Fruit fly (Drosophila melanogaster) whole organism, wandering third instar larva: ENCODE data around the gene CG15544.

Experiments
- Abd-B ChIP-seq: fragments of >200 bp; optimal IDR thresholded peaks from 2 replicates; lab custom pipeline; 2017; ENCODE audit warnings: missing biosample characterization, missing genetic modification characterization
- CG32264 ChIP-seq: fragments of 200-800 bp; sonication (Bioruptor generic); optimal IDR thresholded peaks from 2 replicates; lab custom pipeline; 2016; ENCODE audit warnings: missing biosample characterization, missing genetic modification characterization
- CG9705 ChIP-seq: fragments of 200-800 bp; sonication (Bioruptor generic); optimal IDR thresholded peaks from 2 replicates; lab custom pipeline; 2018; ENCODE audit warnings: missing biosample characterization, mild to moderate bottlenecking, missing genetic modification characterization
- CrebA ChIP-seq: fragments of 200-800 bp; sonication (Bioruptor generic); optimal IDR thresholded peaks from 2 replicates; lab custom pipeline; 2016; ENCODE audit warnings: missing biosample characterization, mild to moderate bottlenecking, missing genetic modification characterization, borderline replicate concordance
- Dfd ChIP-seq: fragments of >200 bp; optimal IDR thresholded peaks from 2 replicates; lab custom pipeline; 2017; ENCODE audit warnings: missing biosample characterization, missing genetic modification characterization
- Dif ChIP-seq: fragments of 200-275, 200-300 bp; sonication (Bioruptor generic); optimal IDR thresholded peaks from 2 replicates; lab custom pipeline; 2018; ENCODE audit warnings: missing biosample characterization, missing genetic modification characterization; ENCODE audit not compliant: partially characterized antibody
- GATAd ChIP-seq: sonication (Bioruptor generic); optimal IDR thresholded peaks from 2 replicates; lab custom pipeline; 2016; ENCODE audit warnings: missing biosample characterization, missing genetic modification characterization
- HLH106 ChIP-seq: fragments of 200-800 bp; optimal IDR thresholded peaks from 3 replicates; lab custom pipeline; 2019; ENCODE audit warnings: missing biosample characterization, mild to moderate bottlenecking, missing genetic modification characterization, moderate library complexity
- Hnf4 ChIP-seq: fragments of 200-800 bp; sonication (Bioruptor generic); optimal IDR thresholded peaks from 2 replicates; lab custom pipeline; 2016; ENCODE audit warnings: missing biosample characterization, mild to moderate bottlenecking, missing genetic modification characterization
- Hr78 ChIP-seq: fragments of >200 bp; optimal IDR thresholded peaks from 2 replicates; lab custom pipeline; 2017; ENCODE audit warnings: missing biosample characterization, missing genetic modification characterization
- Hr83 ChIP-seq: fragments of 200-300 bp; sonication (Bioruptor generic); optimal IDR thresholded peaks from 2 replicates; lab custom pipeline; 2016; ENCODE audit warnings: missing biosample characterization, mild to moderate bottlenecking, missing genetic modification characterization, moderate library complexity; ENCODE audit not compliant: poor library complexity, severe bottlenecking
- Jra ChIP-seq: sonication (Bioruptor generic); optimal IDR thresholded peaks from 2 replicates; lab custom pipeline; 2016; ENCODE audit warnings: missing biosample characterization, missing genetic modification characterization
- Mio ChIP-seq: sonication (Bioruptor generic); optimal IDR thresholded peaks from 2 replicates; lab custom pipeline; 2016; ENCODE audit warnings: missing biosample characterization, missing genetic modification characterization
- Myc ChIP-seq: fragments of >200 bp; optimal IDR thresholded peaks from 2 replicates; lab custom pipeline; 2017
- N ChIP-seq: fragments of >200 bp; optimal IDR thresholded peaks from 2 replicates; lab custom pipeline; 2018; ENCODE audit warnings: missing biosample characterization, missing external identifiers, missing genetic modification characterization
- OdsH ChIP-seq: fragments of 200-800 bp; sonication (Bioruptor generic); optimal IDR thresholded peaks from 2 replicates; lab custom pipeline; 2016; ENCODE audit warnings: missing biosample characterization, mild to moderate bottlenecking, missing genetic modification characterization
- Rel ChIP-seq, 2 experiments: fragments of 200-800 bp; sonication (Bioruptor generic) in 1 of 2; optimal IDR thresholded peaks; 2 replicates in 1 of 2; 3 replicates in 1 of 2; lab custom pipeline; 2016 to 2019; ENCODE audit warnings: mild to moderate bottlenecking in 2 of 2, missing biosample characterization in 2 of 2, missing genetic modification characterization in 2 of 2, moderate library complexity in 1 of 2
- Sp1 ChIP-seq: fragments of 200-800 bp; sonication (Bioruptor generic); optimal IDR thresholded peaks from 3 replicates; lab custom pipeline; 2019; ENCODE audit warnings: missing biosample characterization, mild to moderate bottlenecking, missing genetic modification characterization, moderate library complexity
- Vsx2 ChIP-seq: fragments of 200-300, 225-300 bp; sonication (Bioruptor generic); optimal IDR thresholded peaks from 2 replicates; lab custom pipeline; 2018; ENCODE audit warnings: missing biosample characterization, missing genetic modification characterization; ENCODE audit not compliant: partially characterized antibody
- br ChIP-seq: fragments of 200-800 bp; sonication (Bioruptor generic); optimal IDR thresholded peaks from 2 replicates; lab custom pipeline; 2016; ENCODE audit warnings: missing biosample characterization, missing genetic modification characterization
- brk ChIP-seq: fragments of 200-800 bp; sonication (Bioruptor generic); optimal IDR thresholded peaks from 2 replicates; lab custom pipeline; 2016; ENCODE audit warnings: missing biosample characterization, mild to moderate bottlenecking, missing genetic modification characterization
- dl ChIP-seq, 2 experiments: fragments of 175-275, 200-275 bp in 1 of 2; fragments of 200-275 bp in 1 of 2; sonication (Bioruptor generic); optimal IDR thresholded peaks; lab custom pipeline; 2018; ENCODE audit warnings: mild to moderate bottlenecking in 2 of 2, missing biosample characterization in 2 of 2, missing genetic modification characterization in 2 of 2, moderate library complexity in 2 of 2; ENCODE audit not compliant: partially characterized antibody in 2 of 2, insufficient read depth in 1 of 2
- dmrt93B ChIP-seq: fragments of 200-800 bp; sonication (Bioruptor generic); optimal IDR thresholded peaks from 2 replicates; lab custom pipeline; 2018; ENCODE audit warnings: missing biosample characterization, mild to moderate bottlenecking, missing genetic modification characterization
- dsf ChIP-seq: sonication (Bioruptor generic); optimal IDR thresholded peaks from 2 replicates; lab custom pipeline; 2016; ENCODE audit warnings: missing biosample characterization, missing genetic modification characterization, borderline replicate concordance
- ey ChIP-seq: fragments of 200-800 bp; sonication (Bioruptor generic); optimal IDR thresholded peaks from 2 replicates; lab custom pipeline; 2016; ENCODE audit warnings: missing biosample characterization, missing genetic modification characterization
- foxo ChIP-seq, 2 experiments: fragments of 200-800 bp; sonication (Bioruptor generic); optimal IDR thresholded peaks; 2 replicates in 1 of 2; 3 replicates in 1 of 2; lab custom pipeline; 2016 to 2017; ENCODE audit warnings: missing biosample characterization in 2 of 2, missing genetic modification characterization in 2 of 2
- fru ChIP-seq: fragments of 200-800 bp; sonication (Bioruptor generic); optimal IDR thresholded peaks from 3 replicates; lab custom pipeline; 2016; ENCODE audit warnings: missing biosample characterization, mild to moderate bottlenecking, missing genetic modification characterization
- h ChIP-seq: fragments of 200-800 bp; sonication (Bioruptor generic); optimal IDR thresholded peaks from 3 replicates; lab custom pipeline; 2016; ENCODE audit warnings: missing biosample characterization, mild to moderate bottlenecking, missing genetic modification characterization
- jim ChIP-seq: fragments of 175-275, 200-325 bp; sonication (Bioruptor generic); optimal IDR thresholded peaks from 2 replicates; lab custom pipeline; 2016; ENCODE audit warnings: missing biosample characterization, mild to moderate bottlenecking, missing genetic modification characterization
- lola ChIP-seq: fragments of >200 bp; optimal IDR thresholded peaks from 2 replicates; lab custom pipeline; 2017; ENCODE audit warnings: missing biosample characterization, missing genetic modification characterization
- pan ChIP-seq: fragments of >200 bp; optimal IDR thresholded peaks from 2 replicates; lab custom pipeline; 2017
- psq ChIP-seq: fragments of 200-800 bp; sonication (Bioruptor generic); optimal IDR thresholded peaks from 3 replicates; lab custom pipeline; 2017; ENCODE audit warnings: missing biosample characterization, mild to moderate bottlenecking, missing genetic modification characterization, moderate library complexity
- rgr ChIP-seq: fragments of 200-800 bp; sonication (Bioruptor generic); optimal IDR thresholded peaks from 3 replicates; lab custom pipeline; 2016; ENCODE audit warnings: missing biosample characterization, mild to moderate bottlenecking, missing genetic modification characterization
- sage ChIP-seq: fragments of 200-800 bp; sonication (Bioruptor generic); optimal IDR thresholded peaks from 2 replicates; lab custom pipeline; 2016; ENCODE audit warnings: missing biosample characterization, mild to moderate bottlenecking, missing genetic modification characterization
- sv ChIP-seq: fragments of 200-800 bp; sonication (Bioruptor generic); optimal IDR thresholded peaks from 3 replicates; lab custom pipeline; 2016; ENCODE audit warnings: missing biosample characterization, missing genetic modification characterization
- tai ChIP-seq: sonication (Bioruptor generic); optimal IDR thresholded peaks from 2 replicates; lab custom pipeline; 2016; ENCODE audit warnings: missing biosample characterization, missing genetic modification characterization
- usp ChIP-seq: fragments of >200 bp; optimal IDR thresholded peaks from 2 replicates; lab custom pipeline; 2017; ENCODE audit warnings: missing biosample characterization, missing genetic modification characterization
- woc ChIP-seq: sonication (Bioruptor generic); optimal IDR thresholded peaks from 2 replicates; lab custom pipeline; 2016; ENCODE audit warnings: missing biosample characterization, mild to moderate bottlenecking, missing genetic modification characterization

Gene CG15544

dm6 chr3R:30811300-30812022 is 16.2 kb upstream of the CG15544 start (continued):
- TF ChIP-seq ey (GFP tag; lab: Kevin White, UChicago) (peak; percentile 85), dsf (GFP tag; lab: Kevin White, UChicago) (peak; percentile 9)

- TF ChIP-seq Rel (GFP tag; optimal IDR thresholded peaks at IDR 0.05; lab: Kevin White, UChicago) = no peak
- TF ChIP-seq Rel (tag; optimal IDR thresholded peaks at IDR 0.05; lab: Kevin White, UChicago) = no peak
- TF ChIP-seq Sp1 (GFP tag; lab: Kevin White, UChicago) = no peak
- TF ChIP-seq sage = no peak
- TF ChIP-seq pan = no peak
Observed at dm6 chr3R:30812023-30812345, 15.6 kb upstream of the CG15544 start.

- TF ChIP-seq rgr (GFP tag; lab: Kevin White, UChicago) (peak; percentile 70), foxo (GFP tag; optimal IDR thresholded peaks at IDR 0.05; lab: Kevin White, UChicago) (peak in 1 of 2 experiments; percentile 56), OdsH (peak; percentile 57), tai (GFP tag; lab: Kevin White, UChicago) (peak; percentile 35), h (GFP tag; lab: Kevin White, UChicago) (peak; percentile 84), Dif (GFP tag; lab: Kevin White, UChicago) (no peak), Rel (GFP tag; optimal IDR thresholded peaks at IDR 0.05; lab: Kevin White, UChicago) (no peak), Rel (tag; optimal IDR thresholded peaks at IDR 0.05; lab: Kevin White, UChicago) (peak; percentile 94), lola (GFP tag; lab: Kevin White, UChicago) (no peak), N (no peak), jim (GFP tag; lab: Kevin White, UChicago) (no peak), dl (GFP tag; optimal IDR thresholded peaks at IDR 0.05; lab: Kevin White, UChicago; ENCODE audit: insufficient read depth in 1 of 2, partially characterized antibody in 2 of 2) (no peak), CG9705 (GFP tag; lab: Kevin White, UChicago) (no peak), ey (GFP tag; lab: Kevin White, UChicago) (peak; percentile 59), GATAd (GFP tag; lab: Kevin White, UChicago) (no peak), Dfd (GFP tag; lab: Kevin White, UChicago) (no peak), Sp1 (GFP tag; lab: Kevin White, UChicago) (peak; percentile 30), Hr83 (GFP tag; lab: Kevin White, UChicago) (peak; percentile 34), psq (GFP tag; lab: Kevin White, UChicago) (peak; percentile 48), fru (GFP tag; lab: Kevin White, UChicago) (peak; percentile 50), Hnf4 (GFP tag; lab: Kevin White, UChicago) (peak; percentile 33), pan (no peak), sage (no peak), HLH106 (tag; lab: Kevin White, UChicago) (no peak), Abd-B (GFP tag; lab: Kevin White, UChicago) (no peak), dmrt93B (GFP tag; lab: Kevin White, UChicago) (peak; percentile 18), Myc (lab: Kevin White, UChicago) (no peak), CG32264 (GFP tag; lab: Kevin White, UChicago) (no peak), dsf (GFP tag; lab: Kevin White, UChicago) (no peak), brk (GFP tag; lab: Kevin White, UChicago) (no peak), Mio (GFP tag; lab: Kevin White, UChicago) (no peak), Hr78 (no peak), CrebA (GFP tag; lab: Kevin White, UChicago) (no peak), woc (GFP tag; lab: Kevin White, UChicago) (no peak), br (GFP tag; lab: Kevin White, UChicago) (peak; percentile 37), sv (GFP tag; lab: Kevin White, UChicago) (no peak), Jra (GFP tag; lab: Kevin White, UChicago) (no peak), Vsx2 (GFP tag; lab: Kevin White, UChicago) (no peak), usp (GFP tag; lab: Kevin White, UChicago) (no peak)
Observed at dm6 chr3R:30812401-30813207, 15.0 kb upstream of the CG15544 start.
